Fruit fly (Drosophila melanogaster): Measurements from ENCODE around the gene AIF.
A peak's percentile ranks its signal among the peaks of the same experiment; 100 is the strongest.

Gene AIF

DNA sequence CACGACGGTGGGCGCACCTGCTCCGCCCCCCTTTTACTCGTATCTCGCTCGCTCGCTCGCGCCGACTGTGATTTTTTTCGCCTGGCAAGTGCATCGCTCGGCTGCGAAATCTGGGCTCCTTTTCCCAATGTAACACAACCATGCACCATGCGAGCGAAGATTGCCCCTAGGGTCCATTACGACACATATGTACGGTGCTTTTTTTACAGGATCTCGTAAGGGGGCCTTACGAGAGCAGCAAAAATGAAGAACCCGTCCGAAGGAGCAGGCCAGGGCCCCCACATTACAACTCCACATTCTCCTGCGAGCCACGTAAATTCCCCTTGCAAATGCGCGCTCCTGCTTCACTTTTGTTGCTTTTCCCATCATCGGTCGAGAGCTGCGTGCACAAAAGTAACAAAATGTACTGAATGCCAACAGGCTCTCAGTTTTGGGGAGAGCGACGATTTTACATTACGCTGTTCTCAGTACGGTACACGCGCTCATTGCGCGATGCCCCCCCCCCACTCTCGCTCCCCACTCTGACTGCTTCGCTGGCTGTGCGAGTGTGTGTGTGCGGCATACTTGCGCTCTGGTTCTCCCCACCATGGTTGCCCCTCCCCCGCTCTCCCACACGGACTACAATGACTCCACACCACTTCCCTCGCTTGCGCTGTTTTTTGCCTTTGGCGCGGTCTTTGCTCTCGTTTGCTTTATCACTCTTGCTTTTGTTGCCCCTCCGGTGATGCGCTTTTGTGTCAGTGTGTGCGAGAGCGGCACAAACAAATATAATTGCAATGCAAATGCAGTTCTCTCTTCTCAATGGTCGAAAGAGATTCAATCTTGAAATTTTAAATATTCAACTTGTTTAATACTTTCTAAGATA is 51.5 kb downstream of the AIF start (continued):
- TF ChIP-seq luna (GFP tag; optimal IDR thresholded peaks at IDR 0.05) (no peak), Atf-2 (GFP tag; optimal IDR thresholded peaks at IDR 0.05) (no peak), CG12659 (GFP tag; optimal IDR thresholded peaks at IDR 0.05) (no peak), sim (GFP tag; IDR thresholded peaks at IDR 0.05) (0 out of 2 replicates have a peak, but pooled peaks have one; percentile 5), CG15269 (tag; optimal IDR thresholded peaks at IDR 0.05) (no peak), wdn (GFP tag; IDR thresholded peaks at IDR 0.05) (no peak), ap (GFP tag; IDR thresholded peaks at IDR 0.05) (no peak), CG9727 (GFP tag; optimal IDR thresholded peaks at IDR 0.05) (no peak), p53 (GFP tag; optimal IDR thresholded peaks at IDR 0.05) (no peak), HLH3B (GFP tag; IDR thresholded peaks at IDR 0.05) (peak; percentile 11; the same call in 1 of the 2 replicates), nerfin-2 (GFP tag; IDR thresholded peaks at IDR 0.05; ENCODE audit: partially characterized antibody) (0 out of 2 replicates have a peak, but pooled peaks have one; percentile 40), fd3F (GFP tag; optimal IDR thresholded peaks at IDR 0.05) (no peak), CG18619 (GFP tag; optimal IDR thresholded peaks at IDR 0.05) (no peak), insv (GFP tag; optimal IDR thresholded peaks at IDR 0.05) (no peak), GATAe (GFP tag; conservative IDR thresholded peaks at IDR 0.05) (no peak), Bdp1 (GFP tag; optimal IDR thresholded peaks at IDR 0.05) (no peak), Sox102F (GFP tag; optimal IDR thresholded peaks at IDR 0.05) (no peak), CG1529 (GFP tag; optimal IDR thresholded peaks at IDR 0.05) (no peak), slbo (GFP tag; IDR thresholded peaks at IDR 0.05) (0 out of 2 replicates have a peak, but pooled peaks have one; percentile 17), nmo (GFP tag; optimal IDR thresholded peaks at IDR 0.05) (no peak), zen (tag; optimal IDR thresholded peaks at IDR 0.05) (no peak), CG31224 (GFP tag; IDR thresholded peaks at IDR 0.05) (peak; percentile 97), CG18262 (tag; optimal IDR thresholded peaks at IDR 0.05) (no peak), H2.0 (GFP tag; IDR thresholded peaks at IDR 0.05) (no peak), pum (GFP tag; optimal IDR thresholded peaks at IDR 0.05) (no peak), ato (GFP tag; IDR thresholded peaks at IDR 0.05; ENCODE audit: partially characterized antibody) (no peak; the same call in 1 of the 2 replicates), CG10431 (GFP tag; optimal IDR thresholded peaks at IDR 0.05) (no peak), slp2 (GFP tag; optimal IDR thresholded peaks at IDR 0.05) (no peak), CG32767 (GFP tag; IDR thresholded peaks at IDR 0.05) (no peak), ac (GFP tag; optimal IDR thresholded peaks at IDR 0.05) (no peak), otp (GFP tag; IDR thresholded peaks at IDR 0.05) (peak; percentile 38; the same call in 1 of the 3 replicates), Sry-δ (GFP tag; optimal IDR thresholded peaks at IDR 0.05) (no peak), CG7987 (GFP tag; optimal IDR thresholded peaks at IDR 0.05) (peak; percentile 36), CG14014 (GFP tag; IDR thresholded peaks at IDR 0.05) (no peak; the same call in 1 of the 2 replicates), CG11695 (GFP tag; IDR thresholded peaks at IDR 0.05) (no peak), chif (GFP tag; optimal IDR thresholded peaks at IDR 0.05) (no peak), sqz (GFP tag; optimal IDR thresholded peaks at IDR 0.05) (peak; percentile 70), MBD-R2 (GFP tag; IDR thresholded peaks at IDR 0.05) (peak; percentile 22; the same call in 1 of the 2 replicates), sens-2 (GFP tag; IDR thresholded peaks at IDR 0.05) (no peak), CG17359 (tag; optimal IDR thresholded peaks at IDR 0.05) (no peak), Mrtf (GFP tag; IDR thresholded peaks at IDR 0.05) (no peak), Med (GFP tag) (peak; percentile 21), CG31365 (tag; optimal IDR thresholded peaks at IDR 0.05) (no peak), CG12104 (GFP tag; optimal IDR thresholded peaks at IDR 0.05) (no peak), CG34224 (GFP tag; IDR thresholded peaks at IDR 0.05; ENCODE audit: partially characterized antibody) (peak; percentile 32; the same call in 1 of the 3 replicates), lov (optimal IDR thresholded peaks at IDR 0.05) (no peak), lov (GFP tag; IDR thresholded peaks at IDR 0.05) (peak; percentile 58; the same call in 1 of the 3 replicates), sr (GFP tag; IDR thresholded peaks at IDR 0.05) (0 out of 3 replicates have a peak, but pooled peaks have one; percentile 25)
